Worm (Caenorhabditis elegans) whole organism, L1 larva: ENCODE measurements around the gene cogc-4.

Experiments used
- ceh-88 ChIP-seq: fragments of 200-800 bp; sonication (Bioruptor generic); IDR thresholded peaks from 2 replicates; pipeline ENCODE4 v1.3.6; 2022; ENCODE audit warnings: missing genetic modification characterization, missing compliant biosample characterization
- lsy-2 ChIP-seq, 2 experiments: fragments of 150-350 bp; optimal IDR thresholded peaks; 2 replicates each; lab custom pipeline; 2014; ENCODE audit warnings: missing biosample characterization in 2 of 2, missing genetic modification characterization in 2 of 2
- ztf-4 ChIP-seq: fragments of 150-350 bp; optimal IDR thresholded peaks from 2 replicates; lab custom pipeline; 2014; ENCODE audit warnings: missing biosample characterization, missing genetic modification characterization

- TF ChIP-seq ztf-4 (tag; lab: Kevin White, UChicago) (no peak), lsy-2 (tag; optimal IDR thresholded peaks at IDR 0.05; lab: Kevin White, UChicago) (no peak), ceh-88 (GFP tag; lab: Robert Waterston, UW) (no peak)
These were observed 30.3 kb upstream of the cogc-4 start for ce11 chrII:1372966-1373365.
